Fruit fly (Drosophila melanogaster) whole organism, wandering third instar larva: ENCODE results near the gene amrt.

Source experiments
- Abd-B ChIP-seq: fragments of >200 bp; optimal IDR thresholded peaks from 2 replicates; lab custom pipeline; 2017; ENCODE audit warnings: missing biosample characterization, missing genetic modification characterization
- CG32264 ChIP-seq: fragments of 200-800 bp; sonication (Bioruptor generic); optimal IDR thresholded peaks from 2 replicates; lab custom pipeline; 2016; ENCODE audit warnings: missing biosample characterization, missing genetic modification characterization
- Dfd ChIP-seq: fragments of >200 bp; optimal IDR thresholded peaks from 2 replicates; lab custom pipeline; 2017; ENCODE audit warnings: missing biosample characterization, missing genetic modification characterization
- Mio ChIP-seq: sonication (Bioruptor generic); optimal IDR thresholded peaks from 2 replicates; lab custom pipeline; 2016; ENCODE audit warnings: missing biosample characterization, missing genetic modification characterization
- brk ChIP-seq: fragments of 200-800 bp; sonication (Bioruptor generic); optimal IDR thresholded peaks from 2 replicates; lab custom pipeline; 2016; ENCODE audit warnings: missing biosample characterization, mild to moderate bottlenecking, missing genetic modification characterization
- dl ChIP-seq, 2 experiments: fragments of 175-275, 200-275 bp in 1 of 2; fragments of 200-275 bp in 1 of 2; sonication (Bioruptor generic); optimal IDR thresholded peaks; lab custom pipeline; 2018; ENCODE audit warnings: mild to moderate bottlenecking in 2 of 2, missing biosample characterization in 2 of 2, missing genetic modification characterization in 2 of 2, moderate library complexity in 2 of 2; ENCODE audit not compliant: partially characterized antibody in 2 of 2, insufficient read depth in 1 of 2
- dsf ChIP-seq: sonication (Bioruptor generic); optimal IDR thresholded peaks from 2 replicates; lab custom pipeline; 2016; ENCODE audit warnings: missing biosample characterization, missing genetic modification characterization, borderline replicate concordance
- h ChIP-seq: fragments of 200-800 bp; sonication (Bioruptor generic); optimal IDR thresholded peaks from 3 replicates; lab custom pipeline; 2016; ENCODE audit warnings: missing biosample characterization, mild to moderate bottlenecking, missing genetic modification characterization
- pan ChIP-seq: fragments of >200 bp; optimal IDR thresholded peaks from 2 replicates; lab custom pipeline; 2017

- TF ChIP-seq Dfd (GFP tag; lab: Kevin White, UChicago): no peak
- no peak for TF ChIP-seq Abd-B (GFP tag; lab: Kevin White, UChicago)
- no peak for TF ChIP-seq dsf (GFP tag; lab: Kevin White, UChicago)
- TF ChIP-seq Mio: no peak
- TF ChIP-seq brk: no peak
- no peak for TF ChIP-seq CG32264 (GFP tag; lab: Kevin White, UChicago)
- no peak for TF ChIP-seq h (GFP tag; lab: Kevin White, UChicago)
- TF ChIP-seq dl (GFP tag; optimal IDR thresholded peaks at IDR 0.05; lab: Kevin White, UChicago; ENCODE audit: insufficient read depth in 1 of 2, partially characterized antibody in 2 of 2): no peak
- TF ChIP-seq pan (lab: Kevin White, UChicago): no peak
Measured at dm6 chrX:13734866-13735265, 47.4 kb upstream of the amrt start.
